Worm (Caenorhabditis elegans) whole organism, late embryonic: ENCODE measurements around the gene gck-4.

Experiments
- Y22D7AL.16 ChIP-seq: sonication (generic microtip); optimal IDR thresholded peaks from 2 replicates; lab custom pipeline; 2016; ENCODE audit warnings: missing genetic modification characterization, missing compliant biosample characterization
- fkh-10 ChIP-seq: fragments of 150-350 bp; optimal IDR thresholded peaks from 2 replicates; lab custom pipeline; 2014; ENCODE audit warnings: missing biosample characterization, missing genetic modification reagents, missing genetic modification characterization
- gmeb-2 ChIP-seq: sonication (generic microtip); optimal IDR thresholded peaks from 2 replicates; lab custom pipeline; 2016; ENCODE audit warnings: missing genetic modification characterization, inconsistent platforms, missing compliant biosample characterization
- ref-2 ChIP-seq: sonication (generic microtip); optimal IDR thresholded peaks from 2 replicates; lab custom pipeline; 2016; ENCODE audit warnings: missing genetic modification characterization, missing compliant biosample characterization

ce11 chrX:13687655-13688054 is 10.7 kb downstream of the gck-4 start, which contains the start of gene adm-2:
- TF ChIP-seq ref-2 (no peak), gmeb-2 (no peak), Y22D7AL.16 (tag; lab: Kevin White, UChicago) (no peak), fkh-10 (no peak)
